Worm (Caenorhabditis elegans) whole organism, L1 larva: ENCODE results near the gene mpk-1.

Source experiments
- C16A3.4 ChIP-seq: fragments of 150-350 bp; optimal IDR thresholded peaks from 2 replicates; lab custom pipeline; 2014; ENCODE audit warnings: missing biosample characterization, missing genetic modification characterization
- F16B12.6 ChIP-seq: fragments of 150-350 bp; optimal IDR thresholded peaks from 2 replicates; lab custom pipeline; 2014; ENCODE audit warnings: missing biosample characterization, missing genetic modification characterization
- blmp-1 ChIP-seq: fragments of 150-350 bp; optimal IDR thresholded peaks from 2 replicates; lab custom pipeline; 2014; ENCODE audit warnings: missing biosample characterization, missing genetic modification characterization
- ceh-8 ChIP-seq: fragments of 200-800 bp; sonication (Bioruptor generic); optimal IDR thresholded peaks from 2 replicates; lab custom pipeline; 2018; ENCODE audit warnings: mild to moderate bottlenecking, missing genetic modification characterization, moderate library complexity, missing compliant biosample characterization
- dpl-1 ChIP-seq, 3 experiments: fragments of 150-350 bp in 2 of 3; sonication (generic microtip) in 1 of 3; optimal IDR thresholded peaks; 2 replicates each; lab custom pipeline; 2014 to 2017; ENCODE audit warnings: missing biosample characterization in 3 of 3, missing genetic modification characterization in 3 of 3, missing genetic modification reagents in 3 of 3
- efl-1 ChIP-seq, 4 experiments: fragments of 150-350 bp; optimal IDR thresholded peaks in 3 of 4; peaks in 1 of 4; 1 replicate in 1 of 4; 2 replicates in 3 of 4; lab custom pipeline; 2014; ENCODE audit warnings: missing biosample characterization in 2 of 4, missing genetic modification characterization in 2 of 4, missing genetic modification reagents in 2 of 4
- efl-3 ChIP-seq: fragments of 200-800 bp; sonication (Bioruptor generic); optimal IDR thresholded peaks from 2 replicates; lab custom pipeline; 2018; ENCODE audit warnings: mild to moderate bottlenecking, missing genetic modification characterization, missing compliant biosample characterization
- fkh-8 ChIP-seq: sonication (generic microtip); optimal IDR thresholded peaks from 2 replicates; lab custom pipeline; 2016; ENCODE audit warnings: mild to moderate bottlenecking, missing genetic modification characterization, missing compliant biosample characterization
- hpl-2 ChIP-seq: fragments of 150-350 bp; optimal IDR thresholded peaks from 2 replicates; lab custom pipeline; 2014; ENCODE audit warnings: missing biosample characterization, missing genetic modification reagents, missing genetic modification characterization
- isw-1 ChIP-seq: fragments of 200-800 bp; sonication (Bioruptor generic); IDR thresholded peaks from 2 replicates; pipeline ENCODE4 v1.3.6; 2022; ENCODE audit warnings: missing genetic modification characterization, missing compliant biosample characterization
- lin-35 ChIP-seq, 2 experiments: fragments of 150-350 bp; optimal IDR thresholded peaks; 2 replicates each; lab custom pipeline; 2014; ENCODE audit warnings: missing biosample characterization in 2 of 2, missing genetic modification characterization in 2 of 2, missing genetic modification reagents in 2 of 2
- lin-39 ChIP-seq: fragments of 150-350 bp; optimal IDR thresholded peaks from 2 replicates; lab custom pipeline; 2014; ENCODE audit warnings: missing biosample characterization, missing genetic modification reagents, missing genetic modification characterization
- lsy-2 ChIP-seq, 2 experiments: fragments of 150-350 bp; optimal IDR thresholded peaks; 2 replicates each; lab custom pipeline; 2014; ENCODE audit warnings: missing biosample characterization in 2 of 2, missing genetic modification characterization in 2 of 2
- mdl-1 ChIP-seq, 2 experiments: fragments of 150-350 bp; optimal IDR thresholded peaks; 2 replicates each; lab custom pipeline; 2014 to 2017; ENCODE audit warnings: missing biosample characterization in 2 of 2, missing genetic modification characterization in 2 of 2, inconsistent platforms in 1 of 2
- mep-1 ChIP-seq: fragments of 150-350 bp; optimal IDR thresholded peaks from 2 replicates; lab custom pipeline; 2014; ENCODE audit warnings: missing biosample characterization, missing genetic modification characterization
- nhr-19 ChIP-seq: fragments of 200-800 bp; sonication (Bioruptor generic); conservative IDR thresholded peaks from 2 replicates; pipeline ENCODE4 v1.3.6; 2022; ENCODE audit warnings: missing genetic modification characterization, missing compliant biosample characterization
- nhr-85 ChIP-seq: sonication (generic microtip); peaks from one replicate; lab custom pipeline; 2016; ENCODE audit warnings: missing genetic modification characterization, inconsistent platforms, missing compliant biosample characterization
- nhr-90 ChIP-seq: sonication (generic microtip); optimal IDR thresholded peaks from 2 replicates; lab custom pipeline; 2016; ENCODE audit warnings: mild to moderate bottlenecking, missing genetic modification characterization, missing compliant biosample characterization; ENCODE audit not compliant: poor library complexity
- skn-1 ChIP-seq: fragments of 150-350 bp; optimal IDR thresholded peaks from 2 replicates; lab custom pipeline; 2014; ENCODE audit warnings: missing biosample characterization, missing genetic modification characterization
- snpc-4 ChIP-seq: fragments of 150-350 bp; optimal IDR thresholded peaks from 2 replicates; lab custom pipeline; 2014; ENCODE audit warnings: missing biosample characterization, missing genetic modification characterization
- snu-23 ChIP-seq: sonication (generic microtip); optimal IDR thresholded peaks from 2 replicates; lab custom pipeline; 2016; ENCODE audit warnings: missing genetic modification characterization, missing compliant biosample characterization
- swsn-7 ChIP-seq: sonication (generic microtip); optimal IDR thresholded peaks from 2 replicates; lab custom pipeline; 2016; ENCODE audit warnings: missing genetic modification characterization, missing compliant biosample characterization
- tbx-2 ChIP-seq: sonication (generic microtip); optimal IDR thresholded peaks from 2 replicates; lab custom pipeline; 2016; ENCODE audit warnings: missing genetic modification characterization, missing compliant biosample characterization
- tlp-1 ChIP-seq: fragments of 150-350 bp; optimal IDR thresholded peaks from 2 replicates; lab custom pipeline; 2014; ENCODE audit warnings: missing biosample characterization, missing genetic modification characterization
- zag-1 ChIP-seq: fragments of 150-350 bp; optimal IDR thresholded peaks from 2 replicates; lab custom pipeline; 2014; ENCODE audit warnings: missing biosample characterization, missing genetic modification characterization
- ztf-4 ChIP-seq: fragments of 150-350 bp; optimal IDR thresholded peaks from 2 replicates; lab custom pipeline; 2014; ENCODE audit warnings: missing biosample characterization, missing genetic modification characterization

Gene mpk-1

ce11 chrIII:4170903-4171377, 57.0 kb downstream of the mpk-1 start, which contains the start of the genes rnf-121 and C16C10.4 (continued):
- TF ChIP-seq efl-3 (GFP tag; lab: Kevin White, UChicago): peak; percentile 14
- peak; percentile 67 for TF ChIP-seq swsn-7 (tag; lab: Kevin White, UChicago)
- TF ChIP-seq ceh-8 (GFP tag; lab: Kevin White, UChicago): no peak
- TF ChIP-seq dpl-1 (GFP tag; optimal IDR thresholded peaks at IDR 0.05; lab: Kevin White, UChicago): peak; percentile 48 to 72 (median 70)
- peak; percentile 35; the same call in 1 of the 2 replicates for TF ChIP-seq isw-1
- TF ChIP-seq nhr-90 (tag; lab: Kevin White, UChicago): peak; percentile 79
- TF ChIP-seq lsy-2 (tag; optimal IDR thresholded peaks at IDR 0.05; lab: Kevin White, UChicago): peak; percentile 69 to 74
- peak; percentile 38 for TF ChIP-seq F16B12.6
- TF ChIP-seq tlp-1: no peak
- TF ChIP-seq C16A3.4: peak; percentile 58
- TF ChIP-seq nhr-19 (GFP tag; lab: Robert Waterston, UW): peak; percentile 60
- peak; percentile 75 for TF ChIP-seq snu-23 (GFP tag; lab: Kevin White, UChicago)
- TF ChIP-seq hpl-2: peak; percentile 89
- TF ChIP-seq snpc-4: peak; percentile 75
- peak; percentile 67 for TF ChIP-seq tbx-2
- TF ChIP-seq lin-35 (GFP tag; optimal IDR thresholded peaks at IDR 0.05; lab: Kevin White, UChicago): peak in 1 of 2 experiments; percentile 72
- peak in 1 of 2 experiments; percentile 43 for TF ChIP-seq mdl-1 (tag; optimal IDR thresholded peaks at IDR 0.05; lab: Kevin White, UChicago)
- peak; percentile 74 for TF ChIP-seq mep-1 (tag; lab: Kevin White, UChicago)
- TF ChIP-seq efl-1 (optimal IDR thresholded peaks at IDR 0.05; lab: Kevin White, UChicago): peak; percentile 49 to 74
- peak; percentile 66 to 98 for TF ChIP-seq efl-1 (GFP tag; optimal IDR thresholded peaks at IDR 0.05 in 1 of 2; lab: Kevin White, UChicago)
- TF ChIP-seq skn-1 (tag; lab: Kevin White, UChicago): peak; percentile 46
- TF ChIP-seq ztf-4: peak; percentile 51
- peak; percentile 40 for TF ChIP-seq fkh-8 (tag; lab: Kevin White, UChicago)
- peak; percentile 60 for TF ChIP-seq lin-39 (tag; lab: Kevin White, UChicago)
- no peak for TF ChIP-seq zag-1 (tag; lab: Kevin White, UChicago)

- TF ChIP-seq blmp-1 (tag; lab: Kevin White, UChicago): no peak
- no peak for TF ChIP-seq nhr-85 (tag; lab: Kevin White, UChicago)
- no peak for TF ChIP-seq dpl-1 (GFP tag; optimal IDR thresholded peaks at IDR 0.05; lab: Kevin White, UChicago)
- TF ChIP-seq, all 84 proteins: peak for 0
Observed at ce11 chrIII:4168665-4169064, 59.2 kb downstream of the mpk-1 start, which contains the start of gene ccdc-55. ccdc-55 (minus strand) TSS chrIII:4168765.
